Fruit fly (Drosophila melanogaster): ENCODE data around the gene Pus1.

DNA sequence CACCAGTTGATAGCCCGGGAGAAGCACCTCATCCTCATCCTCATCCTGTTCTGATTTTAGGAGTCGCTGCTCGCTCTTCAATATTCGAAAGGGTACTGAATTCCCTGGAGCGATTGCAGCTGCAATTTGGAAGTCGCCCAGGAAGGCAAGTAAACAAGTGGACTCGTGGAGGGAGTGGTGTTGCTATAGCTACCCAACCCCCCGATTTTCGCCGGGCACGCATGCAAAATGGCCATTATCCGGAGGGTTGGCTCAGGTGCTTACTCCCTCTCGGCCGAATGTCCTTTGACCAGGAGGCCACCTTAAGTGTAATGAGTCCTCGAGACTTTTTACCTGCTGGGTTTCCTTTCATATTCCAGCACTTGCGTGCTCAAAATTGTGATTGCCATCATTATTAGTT, 24.3 kb upstream of the Pus1 start, which contains the start of gene CG15923:
- TF ChIP-seq CTCF (optimal IDR thresholded peaks at IDR 0.05) (no peak), CG8478 (optimal IDR thresholded peaks at IDR 0.05) (no peak)
